Worm (Caenorhabditis elegans): ENCODE data around the gene vha-2.

DNA sequence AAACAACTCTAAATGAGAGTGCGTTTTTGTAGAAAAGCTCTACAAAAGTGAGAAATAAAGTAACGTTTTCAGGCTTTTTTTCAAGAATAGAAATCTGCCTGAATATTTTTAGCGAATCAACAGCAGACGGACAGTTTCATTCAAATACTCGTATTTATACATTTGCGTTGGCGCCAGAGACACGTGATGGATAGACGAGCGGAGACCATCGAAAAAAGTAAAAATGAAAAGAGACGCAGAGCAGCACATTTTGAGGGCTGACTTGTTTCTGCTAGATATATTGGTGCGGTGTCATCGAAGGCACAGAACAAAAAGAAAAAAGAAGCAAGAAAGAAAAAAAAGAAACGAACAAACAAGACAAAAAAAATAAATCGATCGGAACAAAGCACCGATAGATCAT lies 44.0 kb downstream of the vha-2 start:
- no peak for TF ChIP-seq him-1 (tag; optimal IDR thresholded peaks at IDR 0.05)
- TF ChIP-seq dao-5 (tag; optimal IDR thresholded peaks at IDR 0.05): no peak
- TF ChIP-seq W03F9.2 (tag; optimal IDR thresholded peaks at IDR 0.05): no peak
